Worm (Caenorhabditis elegans) whole organism, midembryonic: Measurements from ENCODE around the gene arrd-26.

Source experiments
- T22C8.4 ChIP-seq: fragments of 200-800 bp; sonication (Bioruptor generic); IDR thresholded peaks from 2 replicates; pipeline ENCODE4 v1.3.6; 2022; ENCODE audit warnings: missing genetic modification characterization, missing compliant biosample characterization
- cog-1 ChIP-seq: sonication (generic microtip); optimal IDR thresholded peaks from 2 replicates; lab custom pipeline; 2016; ENCODE audit warnings: missing genetic modification characterization, missing compliant biosample characterization
- flt-1 ChIP-seq: fragments of 200-800 bp; sonication (Bioruptor generic); IDR thresholded peaks from 2 replicates; pipeline ENCODE4 v1.3.6; 2022; ENCODE audit warnings: missing genetic modification characterization, missing compliant biosample characterization
- klf-2 ChIP-seq: fragments of 200-800 bp; sonication (Bioruptor generic); conservative IDR thresholded peaks from 2 replicates; pipeline ENCODE4 v1.3.6; 2022; ENCODE audit warnings: missing genetic modification reagents, missing genetic modification characterization, missing compliant biosample characterization
- med-1 ChIP-seq: sonication (generic microtip); optimal IDR thresholded peaks from 2 replicates; lab custom pipeline; 2017; ENCODE audit warnings: missing genetic modification characterization, mild to moderate bottlenecking, missing compliant biosample characterization, antibody characterized with exemption, missing genetic modification reagents; ENCODE audit not compliant: insufficient read depth
- ref-1 ChIP-seq: fragments of 200-800 bp; sonication (Bioruptor generic); conservative IDR thresholded peaks from 2 replicates; pipeline ENCODE4 v1.3.6; 2022; ENCODE audit warnings: missing genetic modification reagents, missing genetic modification characterization, missing compliant biosample characterization
- tab-1 ChIP-seq: fragments of 200-800 bp; sonication (Bioruptor generic); IDR thresholded peaks from 2 replicates; pipeline ENCODE4 v1.3.6; 2022; ENCODE audit warnings: missing genetic modification characterization, missing compliant biosample characterization
- ztf-23 ChIP-seq: fragments of 200-800 bp; sonication (Bioruptor generic); IDR thresholded peaks from 2 replicates; pipeline ENCODE4 v1.3.6; 2022; ENCODE audit warnings: missing genetic modification reagents, missing genetic modification characterization, missing compliant biosample characterization
- ztf-29 ChIP-seq: fragments of 200-800 bp; sonication (Bioruptor generic); IDR thresholded peaks from 2 replicates; pipeline ENCODE4 v1.3.6; 2022; ENCODE audit warnings: missing genetic modification reagents, missing genetic modification characterization, missing compliant biosample characterization

The arrd-26 gene

DNA sequence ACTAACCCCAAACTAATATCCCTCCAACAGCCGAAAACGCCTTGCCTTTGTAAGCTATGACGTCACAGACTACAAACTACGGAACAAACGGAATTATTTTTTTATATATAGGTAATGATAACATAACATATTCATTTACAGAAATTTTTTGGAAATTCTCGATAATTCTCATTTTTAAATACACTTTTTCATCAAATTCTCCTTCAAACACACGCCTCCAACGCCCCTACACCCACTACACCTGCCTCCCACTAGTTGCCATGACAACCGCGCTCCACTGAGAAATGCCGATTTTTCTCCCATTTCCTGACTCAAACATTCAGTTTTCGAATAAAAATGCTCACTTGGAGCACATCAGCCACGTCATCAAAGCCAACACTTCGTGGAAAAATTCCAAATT lies 48.3 kb downstream of the arrd-26 start, which contains the start of gene xbx-4:
Gene xbx-4, plus strand, starts transcription at position 301 of the 400 bp plus-strand sequence.
- no peak for TF ChIP-seq T22C8.4 (GFP tag; lab: Robert Waterston, UW)
- no peak for TF ChIP-seq ztf-29 (GFP tag; lab: Robert Waterston, UW)
- no peak for TF ChIP-seq ztf-23 (GFP tag; lab: Robert Waterston, UW)
- TF ChIP-seq klf-2 (GFP tag; lab: Robert Waterston, UW) = no peak
- no peak for TF ChIP-seq cog-1 (tag; lab: Kevin White, UChicago)
- TF ChIP-seq tab-1 (GFP tag; lab: Robert Waterston, UW) = no peak
- TF ChIP-seq flt-1 (GFP tag; lab: Robert Waterston, UW) = no peak
- TF ChIP-seq med-1 (GFP tag; lab: Kevin White, UChicago) = no peak
- TF ChIP-seq ref-1 (GFP tag; lab: Robert Waterston, UW) = no peak

DNA sequence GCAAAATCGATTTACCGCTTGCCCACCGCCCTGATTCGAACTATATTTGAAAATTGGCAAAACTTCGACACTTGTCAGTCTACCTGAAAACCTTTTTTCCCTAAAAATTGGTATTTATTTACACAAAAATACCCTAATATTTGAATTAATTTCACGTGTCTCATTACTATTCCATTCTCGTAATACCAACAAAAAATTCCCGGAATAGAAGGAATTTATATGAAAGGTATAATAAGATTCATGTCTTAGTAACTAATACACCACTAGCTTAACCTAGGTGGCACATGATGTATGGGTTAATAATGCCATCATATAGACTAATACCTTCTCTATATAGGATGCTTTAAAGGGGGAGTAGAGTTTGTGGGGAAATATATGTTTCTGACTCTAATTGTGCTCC lies 51.3 kb downstream of the arrd-26 start:
- no peak for TF ChIP-seq flt-1 (GFP tag; lab: Robert Waterston, UW)
- TF ChIP-seq T22C8.4 (GFP tag; lab: Robert Waterston, UW) = no peak
- TF ChIP-seq tab-1 (GFP tag; lab: Robert Waterston, UW) = no peak
- no peak for TF ChIP-seq med-1 (GFP tag; lab: Kevin White, UChicago)
- no peak for TF ChIP-seq ref-1 (GFP tag; lab: Robert Waterston, UW)
- no peak for TF ChIP-seq ztf-23 (GFP tag; lab: Robert Waterston, UW)
- no peak for TF ChIP-seq cog-1 (tag; lab: Kevin White, UChicago)
- TF ChIP-seq klf-2 (GFP tag; lab: Robert Waterston, UW) = no peak
- no peak for TF ChIP-seq ztf-29 (GFP tag; lab: Robert Waterston, UW)
